Worm (Caenorhabditis elegans): ENCODE results near the gene nhr-101.

nhr-101 gene

ce11 chrV:11548914-11549406, 21.3 kb upstream of the nhr-101 start, which contains the start of the genes F38B7.17 and F38B7.3 (continued):
- TF ChIP-seq ceh-27 (GFP tag; optimal IDR thresholded peaks at IDR 0.05) (peak; percentile 15), hlh-26 (GFP tag; conservative IDR thresholded peaks at IDR 0.05) (no peak), F33H1.4 (GFP tag; IDR thresholded peaks at IDR 0.05) (no peak), dox-1 (GFP tag; IDR thresholded peaks at IDR 0.05) (0 out of 2 replicates have a peak, but pooled peaks have one; percentile 19)

ce11 chrV:11552379-11552778, 17.9 kb upstream of the nhr-101 start, which contains the start of gene srx-85:
srx-85 (plus strand) TSS chrV:11552679.
- TF ChIP-seq Y53F4B.3 (GFP tag; IDR thresholded peaks at IDR 0.05) (no peak), ceh-100 (GFP tag; IDR thresholded peaks at IDR 0.05) (no peak), akir-1 (GFP tag; optimal IDR thresholded peaks at IDR 0.05) (no peak), Y79H2A.3 (GFP tag; conservative IDR thresholded peaks at IDR 0.05) (no peak)

DNA sequence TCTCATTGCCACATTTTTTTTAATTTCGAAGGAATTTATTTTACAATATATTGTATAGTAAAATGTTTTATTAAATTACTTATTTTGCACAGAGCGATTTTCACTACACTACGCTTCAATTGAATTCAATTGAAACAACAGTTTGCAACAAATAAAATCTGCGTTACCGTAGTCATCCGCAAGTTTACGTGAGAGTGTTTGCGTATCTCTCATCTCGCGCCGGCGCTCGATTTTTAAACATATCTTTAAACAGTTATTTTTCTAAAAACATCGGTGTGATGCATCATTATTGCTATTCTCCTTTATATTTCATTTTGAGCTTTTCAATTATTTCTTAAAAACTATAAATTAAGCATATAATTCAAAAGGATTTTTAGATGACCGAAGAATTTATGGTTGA, 16.0 kb upstream of the nhr-101 start, which contains the start of gene duo-1:
Gene duo-1, plus strand, starts transcription at position 371 of the 400 bp plus-strand sequence.
- peak; percentile 28; the same call in 1 of the 2 replicates for TF ChIP-seq hmg-1.2 (GFP tag; IDR thresholded peaks at IDR 0.05)
- TF ChIP-seq lin-26 (GFP tag; IDR thresholded peaks at IDR 0.05) = no peak
- TF ChIP-seq ceh-79 (tag; optimal IDR thresholded peaks at IDR 0.05) = no peak
- no peak for TF ChIP-seq ztf-6 (GFP tag; IDR thresholded peaks at IDR 0.05)
- no peak for TF ChIP-seq zfh-2 (GFP tag; conservative IDR thresholded peaks at IDR 0.05)
- peak; percentile 95 for TF ChIP-seq efl-1 (GFP tag; optimal IDR thresholded peaks at IDR 0.05)
- no peak for TF ChIP-seq sea-2 (GFP tag; IDR thresholded peaks at IDR 0.05)
- no peak for TF ChIP-seq nhr-120 (GFP tag; IDR thresholded peaks at IDR 0.05)
- TF ChIP-seq nfya-2 (GFP tag; IDR thresholded peaks at IDR 0.05) = no peak
- TF ChIP-seq hmg-20 (GFP tag; IDR thresholded peaks at IDR 0.05) = no peak
- TF ChIP-seq nhr-90 (tag; optimal IDR thresholded peaks at IDR 0.05) = no peak
- TF ChIP-seq ztf-18 (tag; optimal IDR thresholded peaks at IDR 0.05) = no peak
- TF ChIP-seq attf-6 (GFP tag; IDR thresholded peaks at IDR 0.05) = no peak
- TF ChIP-seq B0336.3 (GFP tag; IDR thresholded peaks at IDR 0.05) = no peak
- no peak for TF ChIP-seq attf-3 (GFP tag; conservative IDR thresholded peaks at IDR 0.05)
- no peak for TF ChIP-seq Y53F4B.3 (GFP tag; IDR thresholded peaks at IDR 0.05)
- TF ChIP-seq ceh-91 (GFP tag; IDR thresholded peaks at IDR 0.05) = peak; percentile 79
- TF ChIP-seq nhr-80 (tag; optimal IDR thresholded peaks at IDR 0.05) = no peak
- TF ChIP-seq hlh-12 (tag; optimal IDR thresholded peaks at IDR 0.05) = no peak
- TF ChIP-seq lag-1 (GFP tag; IDR thresholded peaks at IDR 0.05) = no peak
- TF ChIP-seq sdz-38 (tag; optimal IDR thresholded peaks at IDR 0.05) = no peak
- peak; percentile 66 for TF ChIP-seq F33H1.4 (GFP tag; IDR thresholded peaks at IDR 0.05)
- TF ChIP-seq athp-1 (tag; optimal IDR thresholded peaks at IDR 0.05) = no peak
- no peak for TF ChIP-seq aptf-2 (GFP tag; conservative IDR thresholded peaks at IDR 0.05)
- TF ChIP-seq lin-35 (GFP tag; optimal IDR thresholded peaks at IDR 0.05) = peak in 1 of 3 experiments; percentile 41
- TF ChIP-seq madf-6 (GFP tag; IDR thresholded peaks at IDR 0.05) = peak; percentile 95
- no peak for TF ChIP-seq rpc-1 (optimal IDR thresholded peaks at IDR 0.05)
- no peak for TF ChIP-seq rpc-1 (tag; optimal IDR thresholded peaks at IDR 0.05)
- no peak for TF ChIP-seq pbrm-1 (GFP tag; IDR thresholded peaks at IDR 0.05)
- no peak for TF ChIP-seq Y79H2A.3 (GFP tag; conservative IDR thresholded peaks at IDR 0.05)
- no peak for TF ChIP-seq attf-5 (GFP tag; optimal IDR thresholded peaks at IDR 0.05)
- no peak for TF ChIP-seq B0035.1 (tag; optimal IDR thresholded peaks at IDR 0.05)
- no peak for TF ChIP-seq let-526 (GFP tag; IDR thresholded peaks at IDR 0.05)
- TF ChIP-seq nhr-179 (tag; optimal IDR thresholded peaks at IDR 0.05) = no peak
- no peak for TF ChIP-seq F57A8.1 (GFP tag; optimal IDR thresholded peaks at IDR 0.05)
- no peak for TF ChIP-seq lsy-27 (tag; optimal IDR thresholded peaks at IDR 0.05; ENCODE audit: borderline replicate concordance, insufficient read depth)
- TF ChIP-seq repo-1 (tag; optimal IDR thresholded peaks at IDR 0.05) = no peak
- TF ChIP-seq let-607 (tag; optimal IDR thresholded peaks at IDR 0.05) = no peak
- no peak for TF ChIP-seq ztf-25 (GFP tag; IDR thresholded peaks at IDR 0.05)
- peak; percentile 64 for TF ChIP-seq D2030.7 (GFP tag; IDR thresholded peaks at IDR 0.05)
- TF ChIP-seq F37B4.10 (GFP tag; IDR thresholded peaks at IDR 0.05) = no peak

All from whole organism, young adult.